Worm (Caenorhabditis elegans) whole organism, young adult: ENCODE data around the gene efn-3.

Experiments used
- F10E7.11 ChIP-seq: sonication (generic microtip); optimal IDR thresholded peaks from 2 replicates; lab custom pipeline; 2017; ENCODE audit warnings: mild to moderate bottlenecking, missing genetic modification characterization, moderate library complexity, missing compliant biosample characterization
- F23B12.7 ChIP-seq: sonication (generic microtip); optimal IDR thresholded peaks from 2 replicates; lab custom pipeline; 2017; ENCODE audit warnings: missing genetic modification characterization, mild to moderate bottlenecking, missing compliant biosample characterization, antibody characterized with exemption, moderate library complexity; ENCODE audit not compliant: insufficient read depth
- F33H1.4 ChIP-seq: fragments of 200-800 bp; sonication (Bioruptor generic); IDR thresholded peaks from 2 replicates; pipeline ENCODE4 v1.3.6; 2022; ENCODE audit warnings: missing genetic modification reagents, missing genetic modification characterization, missing compliant biosample characterization
- F57C9.4 ChIP-seq: sonication (generic microtip); optimal IDR thresholded peaks from 2 replicates; lab custom pipeline; 2017; ENCODE audit warnings: mild to moderate bottlenecking, missing genetic modification characterization, missing compliant biosample characterization
- T26A5.8 ChIP-seq: sonication (generic microtip); optimal IDR thresholded peaks from 2 replicates; lab custom pipeline; 2016; ENCODE audit warnings: missing genetic modification characterization, missing compliant biosample characterization
- akir-1 ChIP-seq: fragments of 200-800 bp; sonication (Bioruptor generic); optimal IDR thresholded peaks from 2 replicates; lab custom pipeline; 2018; ENCODE audit warnings: mild to moderate bottlenecking, missing genetic modification characterization, moderate library complexity, missing compliant biosample characterization
- attf-6 ChIP-seq: fragments of 200-800 bp; sonication (Bioruptor generic); IDR thresholded peaks from 2 replicates; pipeline ENCODE4 v1.3.6; 2022; ENCODE audit warnings: missing genetic modification reagents, missing genetic modification characterization, missing compliant biosample characterization
- bed-1 ChIP-seq: fragments of 200-800 bp; sonication (Bioruptor generic); IDR thresholded peaks from 2 replicates; pipeline ENCODE4 v1.3.6; 2022; ENCODE audit warnings: missing genetic modification reagents, missing genetic modification characterization, missing compliant biosample characterization
- bed-2 ChIP-seq: fragments of 200-800 bp; sonication (Bioruptor generic); IDR thresholded peaks from 2 replicates; pipeline ENCODE4 v1.3.6; 2022; ENCODE audit warnings: missing genetic modification reagents, missing genetic modification characterization, missing compliant biosample characterization
- ceh-58 ChIP-seq: fragments of 200-800 bp; sonication (Bioruptor generic); IDR thresholded peaks from 2 replicates; pipeline ENCODE4 v1.3.6; 2022; ENCODE audit warnings: missing genetic modification characterization, missing compliant biosample characterization
- ceh-91 ChIP-seq: fragments of 200-800 bp; sonication (Bioruptor generic); IDR thresholded peaks from 2 replicates; pipeline ENCODE4 v1.3.6; 2022; ENCODE audit warnings: missing genetic modification reagents, missing genetic modification characterization, missing compliant biosample characterization
- dpl-1 ChIP-seq: fragments of 150-350 bp; optimal IDR thresholded peaks from 2 replicates; lab custom pipeline; 2014; ENCODE audit warnings: missing biosample characterization, missing genetic modification reagents, missing genetic modification characterization
- egl-44 ChIP-seq: fragments of 200-800 bp; sonication (Bioruptor generic); IDR thresholded peaks from 2 replicates; pipeline ENCODE4 v1.3.6; 2022; ENCODE audit warnings: missing genetic modification reagents, missing genetic modification characterization, missing compliant biosample characterization
- egrh-3 ChIP-seq: fragments of 200-800 bp; sonication (Bioruptor generic); IDR thresholded peaks from 2 replicates; pipeline ENCODE4 v1.3.6; 2022; ENCODE audit warnings: missing genetic modification reagents, missing genetic modification characterization, missing compliant biosample characterization
- ekl-4 ChIP-seq: fragments of 200-800 bp; sonication (Bioruptor generic); IDR thresholded peaks from 2 replicates; pipeline ENCODE4 v1.3.6; 2022; ENCODE audit warnings: missing genetic modification reagents, missing genetic modification characterization, missing compliant biosample characterization
- him-1 ChIP-seq: sonication (generic microtip); optimal IDR thresholded peaks from 2 replicates; lab custom pipeline; 2016; ENCODE audit warnings: missing genotype, missing genetic modification reagents, missing genetic modification characterization, missing compliant biosample characterization
- hlh-12 ChIP-seq: sonication (generic microtip); optimal IDR thresholded peaks from 2 replicates; lab custom pipeline; 2016; ENCODE audit warnings: missing genetic modification characterization, missing compliant biosample characterization
- hmg-1.2 ChIP-seq: fragments of 200-800 bp; sonication (Bioruptor generic); IDR thresholded peaks from 2 replicates; pipeline ENCODE4 v1.3.6; 2022; ENCODE audit warnings: missing genetic modification reagents, missing genetic modification characterization, missing compliant biosample characterization
- lin-26 ChIP-seq: fragments of 200-800 bp; sonication (Bioruptor generic); IDR thresholded peaks from 2 replicates; pipeline ENCODE4 v1.3.6; 2022; ENCODE audit warnings: missing genetic modification reagents, missing genetic modification characterization, missing compliant biosample characterization
- lin-35 ChIP-seq, 3 experiments: fragments of 150-350 bp in 2 of 3; sonication (generic microtip) in 1 of 3; optimal IDR thresholded peaks; 2 replicates each; lab custom pipeline; 2014 to 2018; ENCODE audit warnings: missing biosample characterization in 3 of 3, missing genetic modification characterization in 3 of 3, missing genetic modification reagents in 3 of 3
- madf-10 ChIP-seq: sonication (generic microtip); optimal IDR thresholded peaks from 2 replicates; lab custom pipeline; 2016; ENCODE audit warnings: mild to moderate bottlenecking, missing genetic modification characterization, missing compliant biosample characterization
- madf-3 ChIP-seq: fragments of 200-800 bp; sonication (Bioruptor generic); IDR thresholded peaks from 2 replicates; pipeline ENCODE4 v1.3.6; 2022; ENCODE audit warnings: missing genetic modification reagents, missing genetic modification characterization, missing compliant biosample characterization
- madf-6 ChIP-seq: fragments of 200-800 bp; sonication (Bioruptor generic); IDR thresholded peaks from 2 replicates; pipeline ENCODE4 v1.3.6; 2022; ENCODE audit warnings: missing genetic modification reagents, missing genetic modification characterization, missing compliant biosample characterization
- madf-8 ChIP-seq: fragments of 200-800 bp; sonication (Bioruptor generic); conservative IDR thresholded peaks from 2 replicates; pipeline ENCODE4 v1.3.6; 2022; ENCODE audit warnings: missing genetic modification reagents, missing genetic modification characterization, missing compliant biosample characterization
- mel-28 ChIP-seq: sonication (generic microtip); optimal IDR thresholded peaks from 2 replicates; lab custom pipeline; 2016; ENCODE audit warnings: borderline replicate concordance, mild to moderate bottlenecking, missing genetic modification characterization, missing compliant biosample characterization
- mes-4 ChIP-seq: sonication (generic microtip); optimal IDR thresholded peaks from 2 replicates; lab custom pipeline; 2016; ENCODE audit warnings: missing genotype, missing genetic modification characterization, missing compliant biosample characterization
- nfya-2 ChIP-seq: fragments of 200-800 bp; sonication (Bioruptor generic); IDR thresholded peaks from 2 replicates; pipeline ENCODE4 v1.3.6; 2022; ENCODE audit warnings: missing genetic modification reagents, missing genetic modification characterization, missing compliant biosample characterization
- nhr-179 ChIP-seq: sonication (generic microtip); optimal IDR thresholded peaks from 2 replicates; lab custom pipeline; 2016; ENCODE audit warnings: mild to moderate bottlenecking, missing genetic modification characterization, missing compliant biosample characterization
- nhr-27 ChIP-seq: fragments of 200-800 bp; sonication (Bioruptor generic); optimal IDR thresholded peaks from 2 replicates; lab custom pipeline; 2018; ENCODE audit warnings: mild to moderate bottlenecking, missing genetic modification characterization, moderate library complexity, missing compliant biosample characterization
- nhr-90 ChIP-seq: sonication (generic microtip); optimal IDR thresholded peaks from 2 replicates; lab custom pipeline; 2016; ENCODE audit warnings: missing genotype, mild to moderate bottlenecking, missing genetic modification characterization, missing compliant biosample characterization
- rcor-1 ChIP-seq: fragments of 200-800 bp; sonication (Bioruptor generic); IDR thresholded peaks from 2 replicates; pipeline ENCODE4 v1.3.6; 2022; ENCODE audit warnings: missing genetic modification reagents, missing genetic modification characterization, missing compliant biosample characterization
- rec-8 ChIP-seq, 2 experiments: sonication (generic microtip); optimal IDR thresholded peaks; 2 replicates each; lab custom pipeline; 2016; ENCODE audit warnings: mild to moderate bottlenecking in 2 of 2, missing genetic modification characterization in 2 of 2, missing genetic modification reagents in 2 of 2, missing genotype in 2 of 2, missing biosample characterization in 1 of 2, missing compliant biosample characterization in 1 of 2, moderate library complexity in 1 of 2
- repo-1 ChIP-seq: sonication (generic microtip); optimal IDR thresholded peaks from 2 replicates; lab custom pipeline; 2017; ENCODE audit warnings: mild to moderate bottlenecking, missing genetic modification characterization, missing compliant biosample characterization
- snpc-4 ChIP-seq, 5 experiments: fragments of 150-350 bp in 1 of 5; sonication (generic microtip) in 4 of 5; optimal IDR thresholded peaks; 2 replicates each; lab custom pipeline; 2014 to 2018; ENCODE audit warnings: missing genetic modification characterization in 5 of 5, missing biosample characterization in 3 of 5, antibody characterized with exemption in 2 of 5, mild to moderate bottlenecking in 2 of 5, missing compliant biosample characterization in 2 of 5, missing genotype in 2 of 5, moderate library complexity in 2 of 5, missing genetic modification reagents in 1 of 5
- zfh-2 ChIP-seq: fragments of 200-800 bp; sonication (Bioruptor generic); conservative IDR thresholded peaks from 2 replicates; pipeline ENCODE4 v1.3.6; 2022; ENCODE audit warnings: missing genetic modification reagents, missing genetic modification characterization, missing compliant biosample characterization
- ztf-22 ChIP-seq: fragments of 200-800 bp; sonication (Bioruptor generic); optimal IDR thresholded peaks from 2 replicates; lab custom pipeline; 2018; ENCODE audit warnings: mild to moderate bottlenecking, missing genetic modification characterization, moderate library complexity, missing compliant biosample characterization
- ztf-6 ChIP-seq: fragments of 200-800 bp; sonication (Bioruptor generic); IDR thresholded peaks from 2 replicates; pipeline ENCODE4 v1.3.6; 2022; ENCODE audit warnings: missing genetic modification reagents, missing genetic modification characterization, missing compliant biosample characterization

efn-3 gene

ce11 chrX:13500568-13500967 lies 23.3 kb upstream of the efn-3 start, which contains the start of gene sad-1:
Gene sad-1, minus strand, starts transcription at chrX:13500668.
- TF ChIP-seq rec-8 (tag; optimal IDR thresholded peaks at IDR 0.05; lab: Kevin White, UChicago) (no peak), madf-10 (no peak), nhr-179 (no peak), egl-44 (GFP tag; lab: Robert Waterston, UW) (no peak), F23B12.7 (no peak)

DNA sequence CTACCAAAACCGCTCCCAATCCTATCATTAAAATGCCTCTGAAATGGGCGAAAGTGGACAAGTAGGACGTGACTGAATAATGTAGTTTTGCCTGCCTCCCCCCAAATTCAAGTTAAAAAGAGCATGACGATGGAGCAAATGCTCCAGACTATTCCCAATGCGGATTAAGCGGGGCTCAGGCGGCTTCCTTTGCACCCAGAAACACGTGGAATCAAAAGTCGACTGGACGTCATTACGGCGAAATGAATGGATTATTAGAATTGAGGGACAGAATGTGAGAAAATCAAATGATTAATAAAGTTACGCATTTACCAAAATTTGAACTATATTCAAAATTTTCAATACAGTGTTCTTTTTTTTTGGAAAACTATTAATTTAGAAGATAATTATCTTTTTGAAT lies 22.7 kb upstream of the efn-3 start:
- TF ChIP-seq ceh-91 (GFP tag; lab: Robert Waterston, UW) (no peak), ztf-22 (GFP tag; lab: Kevin White, UChicago) (no peak), repo-1 (no peak), hmg-1.2 (GFP tag; lab: Robert Waterston, UW) (no peak), dpl-1 (GFP tag; lab: Kevin White, UChicago) (no peak), T26A5.8 (tag; lab: Kevin White, UChicago) (no peak), F10E7.11 (tag; lab: Kevin White, UChicago) (no peak), bed-2 (no peak), akir-1 (GFP tag; lab: Kevin White, UChicago) (no peak), madf-6 (GFP tag; lab: Robert Waterston, UW) (no peak), zfh-2 (GFP tag; lab: Robert Waterston, UW) (no peak), nhr-90 (tag; lab: Kevin White, UChicago) (no peak), bed-1 (GFP tag; lab: Robert Waterston, UW) (no peak), mel-28 (tag; lab: Kevin White, UChicago) (no peak), ceh-58 (GFP tag; lab: Robert Waterston, UW) (no peak)

DNA sequence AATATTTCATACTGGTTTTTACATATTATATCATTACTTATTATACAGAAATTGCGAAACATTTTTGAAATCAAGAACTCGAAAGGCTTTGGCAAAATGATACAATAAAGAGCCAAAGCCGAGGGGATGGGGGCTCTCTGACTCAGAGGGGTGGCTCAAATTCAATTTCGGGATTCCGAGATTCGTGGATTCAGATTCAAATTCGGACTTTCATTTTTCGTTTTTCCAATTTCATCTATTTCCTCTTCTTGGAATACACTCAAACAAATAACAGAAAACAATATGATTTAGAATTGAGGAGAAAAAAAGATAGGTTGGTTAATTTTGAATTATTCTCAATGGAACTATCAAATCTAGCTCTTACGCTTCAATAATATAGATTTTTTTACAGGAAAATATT lies 21.8 kb upstream of the efn-3 start:
- TF ChIP-seq egrh-3 (GFP tag; lab: Robert Waterston, UW), result no peak
- TF ChIP-seq him-1 (tag; lab: Kevin White, UChicago), result no peak
- TF ChIP-seq egl-44 (GFP tag; lab: Robert Waterston, UW), result no peak
- no peak for TF ChIP-seq nfya-2
- no peak for TF ChIP-seq F33H1.4 (GFP tag; lab: Robert Waterston, UW)
- no peak for TF ChIP-seq rcor-1 (GFP tag; lab: Robert Waterston, UW)
- TF ChIP-seq F57C9.4, result no peak
- TF ChIP-seq hlh-12, result no peak
- TF ChIP-seq lin-35 (GFP tag; optimal IDR thresholded peaks at IDR 0.05; lab: Kevin White, UChicago), result no peak
- no peak for TF ChIP-seq ztf-6 (GFP tag; lab: Robert Waterston, UW)
- no peak for TF ChIP-seq madf-8 (GFP tag; lab: Robert Waterston, UW)
- TF ChIP-seq mes-4, result no peak
- no peak for TF ChIP-seq lin-26 (GFP tag; lab: Robert Waterston, UW)
- no peak for TF ChIP-seq ekl-4
- no peak for TF ChIP-seq nhr-27
- TF ChIP-seq madf-10, result no peak
- no peak for TF ChIP-seq snpc-4 (GFP tag; optimal IDR thresholded peaks at IDR 0.05; lab: Kevin White, UChicago)
- no peak for TF ChIP-seq snpc-4 (tag; optimal IDR thresholded peaks at IDR 0.05; lab: Kevin White, UChicago)
- no peak for TF ChIP-seq madf-3 (GFP tag; lab: Robert Waterston, UW)
- no peak for TF ChIP-seq attf-6
